Fruit fly (Drosophila melanogaster) whole organism, prepupa: Measurements from ENCODE around the gene Hsp26.
A peak's percentile ranks its signal among the peaks of the same experiment; 100 is the strongest.

Experiments used
- Blimp-1 ChIP-seq: fragments of 200-800 bp; sonication (Bioruptor generic); optimal IDR thresholded peaks from 3 replicates; lab custom pipeline; 2017; ENCODE audit warnings: missing biosample characterization, missing genetic modification characterization, mild to moderate bottlenecking, moderate library complexity, missing genetic modification reagents
- CG11294 ChIP-seq: fragments of 200-800 bp; sonication (Bioruptor generic); IDR thresholded peaks from 2 replicates; pipeline ENCODE4 v1.3.6; 2022; ENCODE audit warnings: missing biosample characterization, missing genetic modification characterization
- CG11762 ChIP-seq: fragments of 200-800 bp; sonication (Bioruptor generic); optimal IDR thresholded peaks from 3 replicates; lab custom pipeline; 2016; ENCODE audit warnings: missing biosample characterization, missing genetic modification characterization; ENCODE audit not compliant: insufficient read depth
- CG11902 ChIP-seq: fragments of 200-800 bp; sonication (Bioruptor generic); optimal IDR thresholded peaks from 3 replicates; lab custom pipeline; 2016; ENCODE audit warnings: missing biosample characterization, missing genetic modification characterization
- CG15336 ChIP-seq: fragments of 200-800 bp; sonication (Bioruptor generic); IDR thresholded peaks from 2 replicates; pipeline ENCODE4 v1.3.6; 2022; ENCODE audit warnings: missing biosample characterization, missing genetic modification characterization
- CG1621 ChIP-seq: fragments of 200-800 bp; sonication (Bioruptor generic); optimal IDR thresholded peaks from 3 replicates; lab custom pipeline; 2018; ENCODE audit warnings: missing biosample characterization, mild to moderate bottlenecking, missing genetic modification characterization
- CG16779 ChIP-seq: fragments of 200-800 bp; sonication (Bioruptor generic); optimal IDR thresholded peaks from 3 replicates; lab custom pipeline; 2017; ENCODE audit warnings: missing biosample characterization, mild to moderate bottlenecking, missing genetic modification characterization
- CG32006 ChIP-seq: fragments of 200-800 bp; sonication (Bioruptor generic); optimal IDR thresholded peaks from 3 replicates; lab custom pipeline; 2017; ENCODE audit warnings: missing biosample characterization, mild to moderate bottlenecking, missing genetic modification characterization
- CG34406 ChIP-seq: fragments of 200-800 bp; sonication (Bioruptor generic); optimal IDR thresholded peaks from 3 replicates; lab custom pipeline; 2016; ENCODE audit warnings: missing biosample characterization, missing genetic modification characterization
- CG3919 ChIP-seq: fragments of 200-800 bp; sonication (Bioruptor generic); optimal IDR thresholded peaks from 3 replicates; lab custom pipeline; 2016; ENCODE audit warnings: missing biosample characterization, missing genetic modification characterization
- CG4318 ChIP-seq: fragments of 200-800 bp; sonication (Bioruptor generic); optimal IDR thresholded peaks from 3 replicates; lab custom pipeline; 2017; ENCODE audit warnings: missing biosample characterization, mild to moderate bottlenecking, missing genetic modification characterization
- CG6163 ChIP-seq: fragments of 200-800 bp; sonication (Bioruptor generic); IDR thresholded peaks from 3 replicates; pipeline ENCODE4 v1.3.6; 2022; ENCODE audit warnings: missing biosample characterization, missing genetic modification characterization
- CG6276 ChIP-seq: fragments of 200-800 bp; sonication (Bioruptor generic); optimal IDR thresholded peaks from 2 replicates; lab custom pipeline; 2017; ENCODE audit warnings: missing biosample characterization, mild to moderate bottlenecking, missing genetic modification characterization
- CG6792 ChIP-seq: fragments of 200-800 bp; sonication (Bioruptor generic); optimal IDR thresholded peaks from 3 replicates; lab custom pipeline; 2016; ENCODE audit warnings: missing biosample characterization, missing genetic modification characterization
- CG6854 ChIP-seq: fragments of 200-800 bp; sonication (Bioruptor generic); optimal IDR thresholded peaks from 2 replicates; lab custom pipeline; 2017; ENCODE audit warnings: missing biosample characterization, mild to moderate bottlenecking, missing genetic modification characterization
- CG7368 ChIP-seq: fragments of 200-800 bp; sonication (Bioruptor generic); optimal IDR thresholded peaks from 3 replicates; lab custom pipeline; 2016; ENCODE audit warnings: missing biosample characterization, missing genetic modification characterization
- CG8119 ChIP-seq: fragments of 200-800 bp; sonication (Bioruptor generic); IDR thresholded peaks from 3 replicates; pipeline ENCODE4 v1.3.6; 2022; ENCODE audit warnings: missing biosample characterization, missing genetic modification characterization
- CG8319 ChIP-seq: fragments of 200-800 bp; sonication (Bioruptor generic); optimal IDR thresholded peaks from 3 replicates; lab custom pipeline; 2016; ENCODE audit warnings: missing biosample characterization, missing genetic modification characterization
- CG9139 ChIP-seq: fragments of 200-800 bp; sonication (Bioruptor generic); optimal IDR thresholded peaks from 3 replicates; lab custom pipeline; 2017; ENCODE audit warnings: missing biosample characterization, mild to moderate bottlenecking, missing genetic modification characterization
- Eip75B ChIP-seq: fragments of 200-800 bp; sonication (Bioruptor generic); optimal IDR thresholded peaks from 3 replicates; lab custom pipeline; 2016; ENCODE audit warnings: missing biosample characterization, missing genetic modification characterization
- Eip78C ChIP-seq: fragments of 200-800 bp; sonication (Bioruptor generic); peaks from one replicate; lab custom pipeline; 2016; ENCODE audit warnings: missing biosample characterization, missing genetic modification characterization
- Eip93F ChIP-seq: fragments of 200-800 bp; sonication (Bioruptor generic); optimal IDR thresholded peaks from 2 replicates; lab custom pipeline; 2016; ENCODE audit warnings: missing biosample characterization, mild to moderate bottlenecking, missing genetic modification characterization
- Ets21C ChIP-seq: fragments of 200-800 bp; sonication (Bioruptor generic); optimal IDR thresholded peaks from 3 replicates; lab custom pipeline; 2016; ENCODE audit warnings: missing biosample characterization, missing genetic modification characterization
- Ets96B ChIP-seq: fragments of 200-800 bp; optimal IDR thresholded peaks from 2 replicates; lab custom pipeline; 2019; ENCODE audit warnings: missing biosample characterization, mild to moderate bottlenecking, missing genetic modification characterization, moderate library complexity
- Gug ChIP-seq: fragments of 200-800 bp; sonication (Bioruptor generic); IDR thresholded peaks from 2 replicates; pipeline ENCODE4 v1.3.6; 2022; ENCODE audit warnings: missing biosample characterization, missing genetic modification characterization
- Hr39 ChIP-seq: fragments of 200-800 bp; sonication (Bioruptor generic); optimal IDR thresholded peaks from 2 replicates; lab custom pipeline; 2016; ENCODE audit warnings: missing biosample characterization, missing genetic modification characterization
- Hr4 ChIP-seq: fragments of 200-800 bp; sonication (Bioruptor generic); optimal IDR thresholded peaks from 3 replicates; lab custom pipeline; 2016; ENCODE audit warnings: missing biosample characterization, missing genetic modification characterization
- Lpt ChIP-seq: fragments of 200-800 bp; sonication (Bioruptor generic); optimal IDR thresholded peaks from 3 replicates; lab custom pipeline; 2016; ENCODE audit warnings: missing biosample characterization, missing genetic modification characterization
- Met ChIP-seq: fragments of 200-800 bp; sonication (Bioruptor generic); optimal IDR thresholded peaks from 3 replicates; lab custom pipeline; 2016; ENCODE audit warnings: missing biosample characterization, missing genetic modification characterization
- Smox ChIP-seq: fragments of 200-800 bp; sonication (Bioruptor generic); optimal IDR thresholded peaks from 3 replicates; lab custom pipeline; 2016; ENCODE audit warnings: missing biosample characterization, missing genetic modification characterization
- Sox15 ChIP-seq: fragments of 200-800 bp; sonication (Bioruptor generic); optimal IDR thresholded peaks from 3 replicates; lab custom pipeline; 2016; ENCODE audit warnings: missing biosample characterization, missing genetic modification characterization
- achi ChIP-seq: fragments of 200-800 bp; sonication (Bioruptor generic); optimal IDR thresholded peaks from 3 replicates; lab custom pipeline; 2016; ENCODE audit warnings: missing biosample characterization, missing genetic modification characterization
- acj6 ChIP-seq: fragments of 200-800 bp; sonication (Bioruptor generic); optimal IDR thresholded peaks from 3 replicates; lab custom pipeline; 2016; ENCODE audit warnings: missing biosample characterization, missing genetic modification characterization
- dac ChIP-seq: fragments of 200-800 bp; sonication (Bioruptor generic); optimal IDR thresholded peaks from 2 replicates; lab custom pipeline; 2017; ENCODE audit warnings: missing biosample characterization, mild to moderate bottlenecking, missing genetic modification characterization
- eg ChIP-seq: fragments of 200-800 bp; sonication (Bioruptor generic); IDR thresholded peaks from 3 replicates; pipeline ENCODE4 v1.3.6; 2022; ENCODE audit warnings: missing biosample characterization, missing genetic modification characterization
- fd59A ChIP-seq: fragments of 200-800 bp; sonication (Bioruptor generic); optimal IDR thresholded peaks from 2 replicates; lab custom pipeline; 2017; ENCODE audit warnings: missing biosample characterization, mild to moderate bottlenecking, missing genetic modification characterization, missing genetic modification reagents
- fd85E ChIP-seq: fragments of 200-800 bp; sonication (Bioruptor generic); optimal IDR thresholded peaks from 3 replicates; lab custom pipeline; 2016; ENCODE audit warnings: missing biosample characterization, missing genetic modification characterization
- fkh ChIP-seq: fragments of 200-800 bp; sonication (Bioruptor generic); optimal IDR thresholded peaks from 3 replicates; lab custom pipeline; 2017; ENCODE audit warnings: missing biosample characterization, mild to moderate bottlenecking, missing genetic modification characterization, moderate library complexity
- lz ChIP-seq: fragments of 200-800 bp; sonication (Bioruptor generic); optimal IDR thresholded peaks from 3 replicates; lab custom pipeline; 2016; ENCODE audit warnings: missing biosample characterization, missing genetic modification characterization
- net ChIP-seq: fragments of 200-800 bp; sonication (Bioruptor generic); optimal IDR thresholded peaks from 3 replicates; lab custom pipeline; 2016; ENCODE audit warnings: missing biosample characterization, missing genetic modification characterization
- pdm3 ChIP-seq: fragments of 200-800 bp; sonication (Bioruptor generic); optimal IDR thresholded peaks from 3 replicates; lab custom pipeline; 2016; ENCODE audit warnings: missing biosample characterization, missing genetic modification characterization
- salr ChIP-seq, 2 experiments: fragments of 200-800 bp; sonication (Bioruptor generic); optimal IDR thresholded peaks; 3 replicates each; lab custom pipeline; 2016 to 2018; ENCODE audit warnings: missing biosample characterization in 2 of 2, missing genetic modification characterization in 2 of 2, mild to moderate bottlenecking in 1 of 2
- spab ChIP-seq: fragments of 200-800 bp; sonication (Bioruptor generic); optimal IDR thresholded peaks from 2 replicates; lab custom pipeline; 2017; ENCODE audit warnings: missing biosample characterization, mild to moderate bottlenecking, missing genetic modification characterization, missing genetic modification reagents
- svp ChIP-seq: fragments of 200-800 bp; sonication (Bioruptor generic); peaks from one replicate; lab custom pipeline; 2016; ENCODE audit warnings: missing biosample characterization, missing genetic modification characterization
- topi ChIP-seq: fragments of 200-800 bp; sonication (Bioruptor generic); optimal IDR thresholded peaks from 3 replicates; lab custom pipeline; 2016; ENCODE audit warnings: missing biosample characterization, missing genetic modification characterization
- vri ChIP-seq: fragments of 200-800 bp; sonication (Bioruptor generic); optimal IDR thresholded peaks from 3 replicates; lab custom pipeline; 2016; ENCODE audit warnings: missing biosample characterization, mild to moderate bottlenecking, missing genetic modification characterization

Gene Hsp26

dm6 chr3L:9370907-9371365 is 6.3 kb downstream of the Hsp26 start, which contains the start of gene Fdx1 (continued):
- TF ChIP-seq achi (GFP tag; lab: Kevin White, UChicago) = peak; percentile 25
- TF ChIP-seq Ets21C (GFP tag; lab: Kevin White, UChicago) = no peak
- no peak for TF ChIP-seq fd85E (GFP tag; lab: Kevin White, UChicago)
- peak; percentile 96 for TF ChIP-seq fkh (GFP tag; lab: Kevin White, UChicago)
- TF ChIP-seq CG11294 (GFP tag; lab: Robert Waterston, UW) = no peak
- no peak for TF ChIP-seq CG8319 (GFP tag; lab: Kevin White, UChicago)
- peak; percentile 38 for TF ChIP-seq lz (GFP tag; lab: Kevin White, UChicago)
- peak; percentile 60 for TF ChIP-seq svp
- peak; percentile 11 for TF ChIP-seq vri (GFP tag; lab: Kevin White, UChicago)
- no peak for TF ChIP-seq CG6792
- TF ChIP-seq net = peak; percentile 14

DNA sequence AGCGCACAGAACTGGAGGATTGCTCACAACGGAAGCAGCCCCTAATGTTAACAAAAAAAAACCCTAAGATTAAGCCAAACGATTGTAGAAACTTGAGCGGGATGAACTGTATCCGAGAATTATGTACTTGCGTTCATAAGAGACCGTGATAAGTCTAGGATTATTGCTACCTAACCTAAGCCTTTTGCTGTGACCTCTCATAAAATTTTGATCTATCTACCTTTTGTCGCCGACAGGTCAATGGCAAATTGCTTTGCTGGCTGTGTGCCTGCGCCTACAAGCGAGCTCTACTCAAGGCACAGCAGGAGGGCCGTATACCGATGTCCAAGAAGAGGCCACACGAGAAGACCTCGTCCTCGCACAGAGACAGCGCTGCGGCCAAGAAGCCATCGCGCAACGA is 8.6 kb downstream of the Hsp26 start:
- TF ChIP-seq Eip93F (GFP tag; lab: Kevin White, UChicago) (no peak), CG7368 (GFP tag; lab: Kevin White, UChicago) (no peak), svp (peak; percentile 77), vri (GFP tag; lab: Kevin White, UChicago) (no peak)
- TF ChIP-seq, all 60 proteins: peak for 1

DNA sequence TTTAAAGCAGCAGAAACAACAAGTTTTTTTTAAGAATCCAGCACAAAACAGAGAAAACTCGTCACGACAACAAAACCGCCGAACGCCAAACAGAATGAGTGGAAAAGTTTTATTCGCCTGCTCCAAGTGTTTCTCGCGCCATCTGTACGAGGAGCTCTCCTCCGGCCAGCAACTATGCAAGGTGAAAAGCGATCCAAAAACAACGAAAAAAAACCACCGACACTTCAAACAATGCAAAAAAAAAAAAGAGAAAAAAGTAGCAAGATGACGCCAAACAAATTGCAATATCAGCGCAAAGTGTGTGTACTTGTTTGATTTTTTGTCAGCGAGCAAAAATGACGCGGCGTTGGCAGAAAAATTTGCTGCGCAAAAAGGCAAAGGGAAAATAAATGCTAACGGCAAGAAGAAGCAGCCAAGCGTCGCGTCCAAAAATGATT is 9.8 kb downstream of the Hsp26 start:
- TF ChIP-seq Sox15 = no peak
- TF ChIP-seq Ets21C (GFP tag; lab: Kevin White, UChicago) = no peak
- TF ChIP-seq lz (GFP tag; lab: Kevin White, UChicago) = no peak
- no peak for TF ChIP-seq CG4318 (GFP tag; lab: Kevin White, UChicago)
- no peak for TF ChIP-seq CG11762 (GFP tag; lab: Kevin White, UChicago)
- peak; percentile 72; the same call in 2 of the 3 replicates for TF ChIP-seq CG8119 (GFP tag; lab: Robert Waterston, UW)
- peak; percentile 84 for TF ChIP-seq CG16779 (tag; lab: Kevin White, UChicago)
- no peak for TF ChIP-seq Eip93F (GFP tag; lab: Kevin White, UChicago)
- TF ChIP-seq Eip78C (GFP tag; lab: Kevin White, UChicago) = peak; percentile 27
- TF ChIP-seq CG8319 (GFP tag; lab: Kevin White, UChicago) = no peak
- no peak for TF ChIP-seq CG3919 (GFP tag; lab: Kevin White, UChicago)
- peak; percentile 88 for TF ChIP-seq CG6276 (GFP tag; lab: Kevin White, UChicago)
- no peak for TF ChIP-seq Met
- TF ChIP-seq topi (GFP tag; lab: Kevin White, UChicago) = no peak
- TF ChIP-seq Blimp-1 (GFP tag; lab: Kevin White, UChicago) = no peak
- no peak for TF ChIP-seq CG7368 (GFP tag; lab: Kevin White, UChicago)
- no peak for TF ChIP-seq Smox
- TF ChIP-seq salr (GFP tag; optimal IDR thresholded peaks at IDR 0.05; lab: Kevin White, UChicago) = no peak
- TF ChIP-seq achi (GFP tag; lab: Kevin White, UChicago) = no peak
- no peak for TF ChIP-seq fd85E (GFP tag; lab: Kevin White, UChicago)
- peak; percentile 72 for TF ChIP-seq CG15336 (GFP tag; lab: Robert Waterston, UW)
- TF ChIP-seq CG9139 (GFP tag; lab: Kevin White, UChicago) = peak; percentile 84
- no peak for TF ChIP-seq acj6 (GFP tag; lab: Kevin White, UChicago)
- TF ChIP-seq CG34406 (GFP tag; lab: Kevin White, UChicago) = peak; percentile 20
- TF ChIP-seq CG1621 = peak; percentile 41
- TF ChIP-seq Eip75B (GFP tag; lab: Kevin White, UChicago) = no peak
- no peak for TF ChIP-seq pdm3
- no peak for TF ChIP-seq CG11902 (GFP tag; lab: Kevin White, UChicago)
- peak; percentile 26 for TF ChIP-seq dac (GFP tag; lab: Kevin White, UChicago)
- TF ChIP-seq CG6163 (GFP tag; lab: Robert Waterston, UW) = peak; percentile 59; the same call in 1 of the 3 replicates
- peak; percentile 54 for TF ChIP-seq CG6854
- no peak for TF ChIP-seq net
- TF ChIP-seq Gug (GFP tag; lab: Robert Waterston, UW) = no peak
- no peak for TF ChIP-seq Hr4 (GFP tag; lab: Kevin White, UChicago)
- TF ChIP-seq Lpt (GFP tag; lab: Kevin White, UChicago) = no peak
- peak; percentile 59 for TF ChIP-seq spab (GFP tag; lab: Kevin White, UChicago)
- no peak for TF ChIP-seq fd59A (GFP tag; lab: Kevin White, UChicago)
- TF ChIP-seq fkh (GFP tag; lab: Kevin White, UChicago) = no peak
- no peak for TF ChIP-seq Hr39
- no peak for TF ChIP-seq CG11294 (GFP tag; lab: Robert Waterston, UW)
- TF ChIP-seq CG6792 = no peak
- TF ChIP-seq CG32006 = no peak
- peak; percentile 81 for TF ChIP-seq eg
- TF ChIP-seq Ets96B = peak; percentile 24
